Worm (Caenorhabditis elegans) whole organism, midembryonic: ENCODE measurements around the gene K02E11.6.
"Not testable (repeated sequence)": the region's sequence is repeated elsewhere in the genome, so short reads cannot be mapped to it uniquely, and the experiment has no call there.

ENCODE experiments used
- T22C8.4 ChIP-seq: fragments of 200-800 bp; sonication (Bioruptor generic); IDR thresholded peaks from 2 replicates; pipeline ENCODE4 v1.3.6; 2022; ENCODE audit warnings: missing genetic modification characterization, missing compliant biosample characterization
- cog-1 ChIP-seq: sonication (generic microtip); optimal IDR thresholded peaks from 2 replicates; lab custom pipeline; 2016; ENCODE audit warnings: missing genetic modification characterization, missing compliant biosample characterization
- flt-1 ChIP-seq: fragments of 200-800 bp; sonication (Bioruptor generic); IDR thresholded peaks from 2 replicates; pipeline ENCODE4 v1.3.6; 2022; ENCODE audit warnings: missing genetic modification characterization, missing compliant biosample characterization
- klf-2 ChIP-seq: fragments of 200-800 bp; sonication (Bioruptor generic); conservative IDR thresholded peaks from 2 replicates; pipeline ENCODE4 v1.3.6; 2022; ENCODE audit warnings: missing genetic modification reagents, missing genetic modification characterization, missing compliant biosample characterization
- med-1 ChIP-seq: sonication (generic microtip); optimal IDR thresholded peaks from 2 replicates; lab custom pipeline; 2017; ENCODE audit warnings: missing genetic modification characterization, mild to moderate bottlenecking, missing compliant biosample characterization, antibody characterized with exemption, missing genetic modification reagents; ENCODE audit not compliant: insufficient read depth
- ref-1 ChIP-seq: fragments of 200-800 bp; sonication (Bioruptor generic); conservative IDR thresholded peaks from 2 replicates; pipeline ENCODE4 v1.3.6; 2022; ENCODE audit warnings: missing genetic modification reagents, missing genetic modification characterization, missing compliant biosample characterization
- tab-1 ChIP-seq: fragments of 200-800 bp; sonication (Bioruptor generic); IDR thresholded peaks from 2 replicates; pipeline ENCODE4 v1.3.6; 2022; ENCODE audit warnings: missing genetic modification characterization, missing compliant biosample characterization
- ztf-23 ChIP-seq: fragments of 200-800 bp; sonication (Bioruptor generic); IDR thresholded peaks from 2 replicates; pipeline ENCODE4 v1.3.6; 2022; ENCODE audit warnings: missing genetic modification reagents, missing genetic modification characterization, missing compliant biosample characterization
- ztf-29 ChIP-seq: fragments of 200-800 bp; sonication (Bioruptor generic); IDR thresholded peaks from 2 replicates; pipeline ENCODE4 v1.3.6; 2022; ENCODE audit warnings: missing genetic modification reagents, missing genetic modification characterization, missing compliant biosample characterization

Gene K02E11.6

DNA sequence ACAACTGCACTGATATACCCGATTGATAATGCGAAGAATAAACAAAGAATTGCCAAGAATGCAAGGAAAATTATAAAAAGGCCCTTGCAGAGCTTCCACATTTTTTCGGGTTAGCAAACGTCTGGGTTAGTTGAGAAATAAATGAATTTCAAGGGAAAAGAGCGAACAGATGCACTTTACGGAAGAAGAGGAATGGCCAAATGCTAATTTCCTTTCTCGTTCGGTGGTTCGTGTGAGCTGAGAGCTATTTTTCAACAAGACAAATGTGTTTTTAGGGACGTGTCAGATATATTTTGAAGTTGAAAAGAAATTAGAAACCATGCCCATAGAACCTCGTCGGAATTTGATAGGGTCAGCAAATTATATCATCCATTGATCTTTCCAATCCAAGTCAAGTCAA, 12.2 kb downstream of the K02E11.6 start, which contains the start of gene F40G12.2:
TSS of gene F40G12.2 (minus strand) at position 101 of the 400 bp plus-strand sequence.
- TF ChIP-seq ref-1: no peak
- no peak for TF ChIP-seq flt-1
- no peak for TF ChIP-seq med-1
- TF ChIP-seq ztf-23: no peak
- no peak for TF ChIP-seq tab-1
- TF ChIP-seq klf-2: no peak
- no peak for TF ChIP-seq ztf-29
- no peak for TF ChIP-seq T22C8.4
- no peak for TF ChIP-seq cog-1 (tag; lab: Kevin White, UChicago)

ce11 chrV:14267326-14267942, 18.8 kb downstream of the K02E11.6 start:
- TF ChIP-seq ref-1 (no peak), tab-1 (no peak), T22C8.4 (no peak), cog-1 (tag; lab: Kevin White, UChicago) (no peak), ztf-29 (no peak), ztf-23 (no peak), med-1 (no peak), flt-1 (no peak), klf-2 (no peak)

ce11 chrV:14268616-14269015, 20.0 kb downstream of the K02E11.6 start, which contains the start of gene F40G12.4:
TSS of gene F40G12.4 (minus strand) at chrV:14268716.
- TF ChIP-seq klf-2 (no peak), ref-1 (no peak), ztf-23 (no peak), cog-1 (tag; lab: Kevin White, UChicago) (no peak), ztf-29 (no peak), T22C8.4 (no peak), tab-1 (no peak), flt-1 (no peak), med-1 (no peak)

DNA sequence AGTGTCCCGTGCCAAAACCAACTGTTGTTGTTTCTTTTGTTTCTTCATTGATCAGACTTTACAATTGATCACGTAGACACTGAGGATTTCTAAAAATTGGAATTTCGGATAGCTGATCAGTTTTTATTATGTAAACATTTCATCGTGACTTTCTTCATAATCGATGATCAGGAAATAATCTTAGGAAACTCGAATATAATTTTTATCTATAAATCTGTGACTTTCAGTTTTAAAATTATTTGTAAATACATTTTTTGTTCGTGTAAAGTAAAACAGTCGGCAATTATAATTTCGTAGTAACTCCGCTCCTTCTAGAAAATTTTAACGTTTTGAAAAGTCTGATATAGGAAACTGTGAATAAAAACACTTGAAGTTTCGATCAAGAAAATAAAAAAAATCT, 22.1 kb downstream of the K02E11.6 start, which contains the start of gene F40G12.5:
TSS of gene F40G12.5 (minus strand) at position 101 of the 400 bp plus-strand sequence.
- TF ChIP-seq cog-1 (tag; lab: Kevin White, UChicago) (no peak), med-1 (no peak), flt-1 (no peak)

ce11 chrV:14273019-14273418, 24.4 kb downstream of the K02E11.6 start, which contains the start of gene F40G12.6:
TSS of gene F40G12.6 (minus strand) at chrV:14273119.
- no peak for TF ChIP-seq T22C8.4
- no peak for TF ChIP-seq ref-1
- no peak for TF ChIP-seq tab-1
- TF ChIP-seq cog-1 (tag; lab: Kevin White, UChicago): no peak
- TF ChIP-seq ztf-23: no peak
- TF ChIP-seq ztf-29: no peak
- TF ChIP-seq klf-2: no peak
- TF ChIP-seq med-1: no peak
- TF ChIP-seq flt-1: no peak

DNA sequence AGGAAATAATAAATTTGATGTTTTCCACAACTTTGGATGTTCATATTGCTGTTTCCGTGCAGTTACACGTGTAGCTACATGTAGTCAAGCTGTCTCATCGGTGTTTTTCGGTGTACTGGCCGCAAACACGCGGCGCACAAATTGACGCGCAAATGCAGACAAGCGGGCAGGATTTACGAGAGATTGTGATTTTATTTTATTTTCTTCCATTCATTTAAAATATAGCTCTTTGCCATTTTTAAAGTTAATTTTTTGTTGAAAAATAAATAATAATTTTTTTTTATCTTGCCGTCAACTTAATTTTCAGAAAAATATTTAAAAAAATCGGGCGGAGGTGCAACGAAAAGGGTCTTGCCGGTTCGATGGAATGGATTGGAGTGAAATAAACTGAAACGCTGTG, 25.7 kb downstream of the K02E11.6 start, which contains the start of gene F40G12.7:
TSS of gene F40G12.7 (plus strand) at position 301 of the 400 bp plus-strand sequence.
- not testable (repeated sequence) for TF ChIP-seq ztf-29; cog-1 (tag; lab: Kevin White, UChicago); tab-1

DNA sequence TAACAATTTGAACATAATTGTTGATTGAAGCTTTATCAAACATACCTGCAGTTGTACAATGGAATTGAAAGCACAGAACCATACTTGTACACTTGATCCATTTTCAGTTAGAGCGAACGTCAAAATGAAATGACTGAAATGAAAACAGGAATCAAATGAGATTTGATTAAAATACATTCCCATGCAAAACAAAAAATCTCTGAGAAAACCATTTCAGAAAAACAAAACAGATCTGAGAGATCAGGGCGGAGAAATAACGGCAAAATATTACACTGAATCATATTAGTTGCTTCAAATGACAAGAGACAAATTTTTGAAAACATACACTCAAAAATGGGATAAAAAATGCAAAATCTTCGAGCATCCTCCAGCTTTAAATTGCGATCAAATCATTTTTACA, 31.2 kb downstream of the K02E11.6 start, which contains the start of gene srt-33:
TSS of gene srt-33 (minus strand) at position 101 of the 400 bp plus-strand sequence.
- no peak for TF ChIP-seq flt-1
- no peak for TF ChIP-seq tab-1
- no peak for TF ChIP-seq cog-1 (tag; lab: Kevin White, UChicago)
- no peak for TF ChIP-seq med-1
- no peak for TF ChIP-seq klf-2

ce11 chrV:14282222-14282709, 33.7 kb downstream of the K02E11.6 start, which contains the start of the genes srt-74 and F40G12.9:
TSS of gene srt-74 (minus strand) at chrV:14282322.
TSS of gene F40G12.9 (plus strand) at chrV:14282659.
- TF ChIP-seq ztf-29 (no peak), klf-2 (no peak), tab-1 (no peak), cog-1 (tag; lab: Kevin White, UChicago) (no peak), med-1 (no peak), flt-1 (no peak), T22C8.4 (no peak), ztf-23 (no peak), ref-1 (no peak)

ce11 chrV:14283241-14283640, 34.6 kb downstream of the K02E11.6 start, which contains the start of gene F40G12.10:
TSS of gene F40G12.10 (plus strand) at chrV:14283541.
- TF ChIP-seq med-1: no peak
- TF ChIP-seq cog-1 (tag; lab: Kevin White, UChicago): no peak
- no peak for TF ChIP-seq tab-1
- TF ChIP-seq ref-1: no peak
- TF ChIP-seq flt-1: no peak
- TF ChIP-seq klf-2: no peak
- TF ChIP-seq ztf-29: no peak
- no peak for TF ChIP-seq T22C8.4
- TF ChIP-seq ztf-23: no peak

- TF ChIP-seq flt-1 (no peak), klf-2 (no peak), tab-1 (no peak), ref-1 (no peak), med-1 (no peak), cog-1 (tag; lab: Kevin White, UChicago) (no peak), ztf-29 (no peak), ztf-23 (no peak), T22C8.4 (no peak)
These were observed 37.2 kb downstream of the K02E11.6 start, which contains the start of gene F40G12.11 for ce11 chrV:14285803-14286202. TSS of gene F40G12.11 (plus strand) at chrV:14286171.

DNA sequence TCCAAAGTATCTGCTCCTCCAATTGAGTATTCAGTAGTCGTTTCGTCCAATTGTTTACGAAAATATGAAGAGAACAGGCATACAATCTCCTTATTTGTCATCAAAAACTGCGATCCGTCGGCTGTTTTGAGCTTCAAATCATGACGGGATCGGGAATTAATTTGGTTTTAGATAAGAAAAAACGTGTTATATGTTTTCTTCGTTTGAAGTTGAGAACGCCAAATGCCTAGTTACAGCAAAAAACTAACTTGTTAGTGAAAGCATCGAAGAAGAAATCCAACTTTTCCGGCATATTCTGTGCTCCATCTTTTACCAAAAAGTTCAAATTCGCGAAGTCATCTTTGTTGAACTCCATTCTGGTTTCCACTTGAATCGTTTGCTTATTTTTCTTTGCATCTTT, 40.8 kb downstream of the K02E11.6 start, which contains the start of gene F14D7.1:
TSS of gene F14D7.1 (minus strand) at position 101 of the 400 bp plus-strand sequence.
- TF ChIP-seq flt-1 (no peak), T22C8.4 (no peak), tab-1 (no peak), cog-1 (tag; lab: Kevin White, UChicago) (no peak), ref-1 (no peak), ztf-29 (no peak), ztf-23 (no peak), med-1 (no peak), klf-2 (no peak)

DNA sequence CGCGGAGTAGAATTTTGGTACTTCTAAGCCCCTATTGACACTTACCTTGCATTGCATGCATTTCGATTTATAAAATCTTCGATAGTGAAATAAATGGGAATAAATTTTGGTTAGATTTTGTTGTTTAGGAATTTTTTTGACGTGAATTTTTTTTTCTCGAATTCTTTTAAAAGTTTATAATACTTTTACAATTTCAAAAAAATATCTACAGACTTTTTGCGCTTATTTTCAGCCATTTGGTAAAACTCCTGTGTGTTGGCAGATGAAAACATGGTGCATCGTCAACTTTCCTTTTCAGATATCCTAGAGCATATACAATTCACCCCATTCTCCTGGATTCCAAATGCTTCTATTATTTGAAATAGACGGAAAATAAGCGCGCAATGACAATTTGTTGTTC, 42.0 kb downstream of the K02E11.6 start, which contains the start of gene F14D7.18:
TSS of gene F14D7.18 (minus strand) at position 101 of the 400 bp plus-strand sequence.
- TF ChIP-seq ztf-29 (no peak), med-1 (no peak), klf-2 (no peak), ztf-23 (no peak), ref-1 (no peak), cog-1 (tag; lab: Kevin White, UChicago) (no peak), tab-1 (no peak), flt-1 (no peak), T22C8.4 (no peak)
